Worm (Caenorhabditis elegans): ENCODE data around the gene nhr-218.

DNA sequence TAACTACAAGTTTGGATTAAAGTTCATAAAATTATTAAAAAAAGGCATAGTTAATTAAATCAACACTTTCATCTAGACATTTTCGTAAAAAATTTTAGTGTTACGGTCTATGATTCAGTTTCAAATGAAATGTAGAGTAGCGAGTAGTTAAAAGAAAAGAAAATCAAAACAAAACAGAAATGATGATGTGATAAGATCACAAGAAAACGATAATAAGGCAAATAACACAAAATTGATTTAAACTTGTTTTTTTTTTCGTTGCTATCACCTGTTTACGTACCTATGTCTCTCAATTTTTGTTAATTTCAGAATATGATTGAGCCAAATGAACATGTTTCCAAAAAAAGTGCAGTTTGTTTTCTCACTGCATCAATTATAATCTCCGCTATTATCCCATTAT lies 28.3 kb upstream of the nhr-218 start, which contains the start of the genes F21H7.2 and F21H7.12:
- TF ChIP-seq daf-12 (tag; optimal IDR thresholded peaks at IDR 0.05) (no peak), lin-13 (GFP tag; optimal IDR thresholded peaks at IDR 0.05) (no peak), egl-27 (tag; optimal IDR thresholded peaks at IDR 0.05) (no peak), unc-130 (GFP tag; optimal IDR thresholded peaks at IDR 0.05) (no peak), aha-1 (tag) (no peak), nhr-25 (tag; optimal IDR thresholded peaks at IDR 0.05; ENCODE audit: borderline replicate concordance, insufficient read depth) (no peak), ceh-82 (tag; optimal IDR thresholded peaks at IDR 0.05) (no peak), fkh-10 (GFP tag; optimal IDR thresholded peaks at IDR 0.05) (no peak), unc-62 (GFP tag; optimal IDR thresholded peaks at IDR 0.05 in 1 of 2) (no peak), unc-62 (tag; optimal IDR thresholded peaks at IDR 0.05) (no peak), lir-3 (tag; optimal IDR thresholded peaks at IDR 0.05) (no peak)

Data from whole organism, L4 larva.